Fruit fly (Drosophila melanogaster): Measurements from ENCODE around the gene CG14406.

DNA sequence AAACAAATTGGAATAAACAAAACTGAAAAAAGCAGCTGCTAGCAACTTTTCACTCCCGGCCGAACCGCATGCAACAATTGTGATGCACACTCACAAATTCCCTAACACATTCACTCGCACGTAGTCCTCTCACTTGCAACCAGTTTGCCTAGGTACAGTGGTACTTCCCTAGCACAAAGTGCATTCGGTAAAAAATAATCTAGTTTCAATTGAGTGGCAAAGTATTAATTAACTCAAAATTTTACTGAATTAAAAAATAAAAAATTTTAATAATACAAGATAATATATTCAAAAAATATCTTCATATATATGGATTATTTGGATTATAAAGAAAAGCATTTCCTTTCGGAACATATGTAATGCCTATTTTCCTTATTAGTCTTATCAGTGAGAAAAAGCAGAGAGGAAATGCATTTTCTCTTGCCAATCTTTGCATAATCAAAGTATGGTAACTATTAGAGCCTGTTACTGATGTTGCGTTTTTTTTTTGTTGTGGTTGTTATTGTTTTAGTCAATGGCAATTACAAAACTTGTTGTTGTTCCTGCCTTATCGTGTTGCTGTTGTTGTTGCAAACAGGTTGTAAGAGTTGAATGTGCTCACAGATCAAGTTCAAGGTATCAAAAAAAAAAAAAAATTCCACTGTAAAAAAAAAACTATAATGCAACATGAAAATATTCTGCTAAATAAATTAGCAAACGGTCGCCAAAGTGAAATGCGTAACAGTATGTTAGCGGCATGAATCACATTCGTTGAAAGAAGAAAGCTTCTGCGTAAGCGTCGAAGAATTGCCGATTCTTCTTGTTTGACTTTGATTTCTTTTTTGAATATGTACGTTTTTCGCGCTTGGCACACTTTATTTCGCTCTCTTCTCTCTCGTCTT lies 12.0 kb upstream of the CG14406 start:
- TF ChIP-seq CG8478 (optimal IDR thresholded peaks at IDR 0.05) = no peak
- no peak for TF ChIP-seq pan (optimal IDR thresholded peaks at IDR 0.05)
- TF ChIP-seq psq (optimal IDR thresholded peaks at IDR 0.05) = no peak
- peak in 1 of 2 experiments; percentile 64 for TF ChIP-seq EcR (GFP tag; optimal IDR thresholded peaks at IDR 0.05)
- TF ChIP-seq usp (GFP tag; optimal IDR thresholded peaks at IDR 0.05) = no peak

Data from whole organism.